Worm (Caenorhabditis elegans) whole organism, mixed stage, embryonic: ENCODE measurements around the gene Y49E10.30.

Source experiments
- M03D4.4 ChIP-seq: sonication (generic microtip); optimal IDR thresholded peaks from 2 replicates; lab custom pipeline; 2017; ENCODE audit warnings: mild to moderate bottlenecking, missing genetic modification characterization, missing compliant biosample characterization
- bed-3 ChIP-seq: fragments of 200-800 bp; sonication (Bioruptor generic); optimal IDR thresholded peaks from 3 replicates; lab custom pipeline; 2018; ENCODE audit warnings: mild to moderate bottlenecking, missing genetic modification characterization, moderate library complexity, missing compliant biosample characterization
- blmp-1 ChIP-seq: fragments of 150-350 bp; optimal IDR thresholded peaks from 2 replicates; lab custom pipeline; 2014; ENCODE audit warnings: missing biosample characterization, missing genetic modification characterization
- ceh-39 ChIP-seq: fragments of 150-350 bp; optimal IDR thresholded peaks from 2 replicates; lab custom pipeline; 2014; ENCODE audit warnings: missing biosample characterization, missing genetic modification characterization
- ceh-43 ChIP-seq: fragments of 200-800 bp; sonication (Bioruptor generic); optimal IDR thresholded peaks from 2 replicates; lab custom pipeline; 2018; ENCODE audit warnings: mild to moderate bottlenecking, missing genetic modification characterization, moderate library complexity, missing compliant biosample characterization
- ceh-83 ChIP-seq: fragments of 200-800 bp; sonication (Bioruptor generic); optimal IDR thresholded peaks from 2 replicates; lab custom pipeline; 2018; ENCODE audit warnings: mild to moderate bottlenecking, missing genetic modification characterization, missing compliant biosample characterization
- ces-1 ChIP-seq: fragments of 150-350 bp; optimal IDR thresholded peaks from 2 replicates; lab custom pipeline; 2014; ENCODE audit warnings: missing biosample characterization, missing genetic modification reagents, missing genetic modification characterization
- cnd-1 ChIP-seq: fragments of 200-800 bp; sonication (Bioruptor generic); optimal IDR thresholded peaks from 2 replicates; lab custom pipeline; 2018; ENCODE audit warnings: mild to moderate bottlenecking, missing genetic modification characterization, missing compliant biosample characterization
- drap-1 ChIP-seq: fragments of 200-800 bp; sonication (Bioruptor generic); optimal IDR thresholded peaks from 3 replicates; lab custom pipeline; 2018; ENCODE audit warnings: mild to moderate bottlenecking, missing genetic modification characterization, missing compliant biosample characterization
- elt-1 ChIP-seq: sonication (generic microtip); optimal IDR thresholded peaks from 2 replicates; lab custom pipeline; 2017; ENCODE audit warnings: missing genetic modification characterization, mild to moderate bottlenecking, missing compliant biosample characterization, antibody characterized with exemption, moderate library complexity, borderline replicate concordance; ENCODE audit not compliant: insufficient read depth
- elt-3 ChIP-seq: fragments of 150-350 bp; optimal IDR thresholded peaks from 2 replicates; lab custom pipeline; 2014; ENCODE audit warnings: missing biosample characterization, missing genetic modification characterization
- flh-1 ChIP-seq: fragments of 200-800 bp; sonication (Bioruptor generic); optimal IDR thresholded peaks from 2 replicates; lab custom pipeline; 2018; ENCODE audit warnings: mild to moderate bottlenecking, missing genetic modification characterization, moderate library complexity, missing compliant biosample characterization
- hlh-1 ChIP-seq: fragments of 150-350 bp; optimal IDR thresholded peaks from 2 replicates; lab custom pipeline; 2014; ENCODE audit warnings: missing biosample characterization, missing genetic modification reagents, missing genetic modification characterization
- lin-13 ChIP-seq: fragments of 150-350 bp; optimal IDR thresholded peaks from 2 replicates; lab custom pipeline; 2014; ENCODE audit warnings: missing biosample characterization, missing genetic modification characterization
- lin-32 ChIP-seq: fragments of 200-800 bp; sonication (Bioruptor generic); optimal IDR thresholded peaks from 2 replicates; lab custom pipeline; 2018; ENCODE audit warnings: mild to moderate bottlenecking, missing genetic modification characterization, missing compliant biosample characterization
- lsy-2 ChIP-seq: fragments of 150-350 bp; optimal IDR thresholded peaks from 2 replicates; lab custom pipeline; 2014; ENCODE audit warnings: missing biosample characterization, missing genetic modification characterization
- mab-5 ChIP-seq: fragments of 150-350 bp; optimal IDR thresholded peaks from 2 replicates; lab custom pipeline; 2014; ENCODE audit warnings: missing biosample characterization, missing genetic modification characterization
- mep-1 ChIP-seq: fragments of 150-350 bp; optimal IDR thresholded peaks from 2 replicates; lab custom pipeline; 2017; ENCODE audit warnings: missing biosample characterization, missing genetic modification reagents, missing genetic modification characterization, inconsistent platforms
- mls-2 ChIP-seq: sonication (generic microtip); optimal IDR thresholded peaks from 2 replicates; lab custom pipeline; 2016; ENCODE audit warnings: mild to moderate bottlenecking, missing genetic modification characterization, moderate library complexity, missing compliant biosample characterization
- nhr-12 ChIP-seq: fragments of 150-350 bp; optimal IDR thresholded peaks from 2 replicates; lab custom pipeline; 2014; ENCODE audit warnings: missing biosample characterization, missing genetic modification characterization
- nhr-2 ChIP-seq: fragments of 150-350 bp; optimal IDR thresholded peaks from 2 replicates; lab custom pipeline; 2014; ENCODE audit warnings: missing biosample characterization, missing genetic modification characterization
- nhr-237 ChIP-seq: fragments of 150-350 bp; optimal IDR thresholded peaks from 2 replicates; lab custom pipeline; 2014; ENCODE audit warnings: missing biosample characterization, missing genetic modification characterization
- nhr-28 ChIP-seq: fragments of 150-350 bp; optimal IDR thresholded peaks from 2 replicates; lab custom pipeline; 2014; ENCODE audit warnings: missing biosample characterization, missing genetic modification characterization
- nhr-76 ChIP-seq: sonication (generic microtip); optimal IDR thresholded peaks from 2 replicates; lab custom pipeline; 2017; ENCODE audit warnings: missing biosample characterization, missing genetic modification characterization
- pha-4 ChIP-seq: fragments of 150-350 bp; optimal IDR thresholded peaks from 2 replicates; lab custom pipeline; 2018; ENCODE audit warnings: missing biosample characterization, missing genetic modification reagents, missing genetic modification characterization
- sem-2 ChIP-seq: fragments of 200-800 bp; sonication (Bioruptor generic); optimal IDR thresholded peaks from 2 replicates; lab custom pipeline; 2018; ENCODE audit warnings: mild to moderate bottlenecking, missing genetic modification characterization, missing compliant biosample characterization
- snpc-4 ChIP-seq: fragments of 150-350 bp; optimal IDR thresholded peaks from 2 replicates; lab custom pipeline; 2014; ENCODE audit warnings: missing biosample characterization, missing genetic modification characterization
- sptf-1 ChIP-seq: sonication (generic microtip); optimal IDR thresholded peaks from 2 replicates; lab custom pipeline; 2017; ENCODE audit warnings: mild to moderate bottlenecking, missing genetic modification characterization, moderate library complexity, missing compliant biosample characterization
- tbx-8 ChIP-seq: fragments of 200-800 bp; sonication (Bioruptor generic); optimal IDR thresholded peaks from 2 replicates; lab custom pipeline; 2018; ENCODE audit warnings: mild to moderate bottlenecking, missing genetic modification characterization, moderate library complexity, missing compliant biosample characterization
- unc-120 ChIP-seq: sonication (generic microtip); optimal IDR thresholded peaks from 2 replicates; lab custom pipeline; 2017; ENCODE audit warnings: missing genetic modification characterization, missing compliant biosample characterization; ENCODE audit not compliant: poor library complexity, severe bottlenecking
- unc-39 ChIP-seq: fragments of 150-350 bp; optimal IDR thresholded peaks from 2 replicates; lab custom pipeline; 2014; ENCODE audit warnings: missing biosample characterization, missing genetic modification characterization
- unc-62 ChIP-seq: fragments of 150-350 bp; optimal IDR thresholded peaks from 2 replicates; lab custom pipeline; 2014; ENCODE audit warnings: missing biosample characterization, missing genetic modification reagents, missing genetic modification characterization
- zip-8 ChIP-seq: fragments of 150-350 bp; optimal IDR thresholded peaks from 2 replicates; lab custom pipeline; 2014; ENCODE audit warnings: missing biosample characterization, missing genetic modification characterization
- ztf-11 ChIP-seq: fragments of 150-350 bp; optimal IDR thresholded peaks from 2 replicates; lab custom pipeline; 2014; ENCODE audit warnings: missing biosample characterization, missing genetic modification characterization

Gene Y49E10.30

DNA sequence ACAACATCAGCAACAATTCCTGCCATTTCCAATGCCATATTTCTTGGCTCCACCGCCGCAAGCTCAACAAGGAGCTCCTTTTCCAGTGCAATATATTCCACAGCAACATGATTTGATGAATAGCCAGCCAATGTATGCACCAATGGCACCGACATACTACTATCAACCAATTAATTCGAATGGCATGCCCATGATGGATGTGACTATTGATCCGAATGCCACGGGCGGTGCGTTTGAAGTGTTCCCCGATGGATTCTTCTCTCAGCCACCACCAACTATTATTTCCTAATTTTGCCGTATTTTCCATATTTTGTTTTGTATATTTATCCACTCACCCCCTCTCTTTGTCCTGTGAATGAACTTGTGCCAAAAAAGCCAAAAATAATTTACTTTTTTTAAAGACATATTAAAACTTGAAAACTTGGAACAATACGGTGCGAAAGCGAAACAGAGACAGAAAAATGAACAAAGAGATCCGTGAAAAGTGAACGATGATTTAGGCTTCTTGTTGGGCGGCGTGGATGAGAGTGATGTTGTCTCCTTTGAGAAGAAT lies 42.2 kb downstream of the Y49E10.30 start:
- no peak for TF ChIP-seq ceh-43
- no peak for TF ChIP-seq lin-13
- no peak for TF ChIP-seq ceh-83 (GFP tag; lab: Kevin White, UChicago)
- TF ChIP-seq mep-1: no peak
- TF ChIP-seq mls-2: no peak
- no peak for TF ChIP-seq zip-8
- no peak for TF ChIP-seq lsy-2 (tag; lab: Kevin White, UChicago)
- no peak for TF ChIP-seq cnd-1 (tag; lab: Kevin White, UChicago)
- TF ChIP-seq, all 35 proteins: peak for 0

DNA sequence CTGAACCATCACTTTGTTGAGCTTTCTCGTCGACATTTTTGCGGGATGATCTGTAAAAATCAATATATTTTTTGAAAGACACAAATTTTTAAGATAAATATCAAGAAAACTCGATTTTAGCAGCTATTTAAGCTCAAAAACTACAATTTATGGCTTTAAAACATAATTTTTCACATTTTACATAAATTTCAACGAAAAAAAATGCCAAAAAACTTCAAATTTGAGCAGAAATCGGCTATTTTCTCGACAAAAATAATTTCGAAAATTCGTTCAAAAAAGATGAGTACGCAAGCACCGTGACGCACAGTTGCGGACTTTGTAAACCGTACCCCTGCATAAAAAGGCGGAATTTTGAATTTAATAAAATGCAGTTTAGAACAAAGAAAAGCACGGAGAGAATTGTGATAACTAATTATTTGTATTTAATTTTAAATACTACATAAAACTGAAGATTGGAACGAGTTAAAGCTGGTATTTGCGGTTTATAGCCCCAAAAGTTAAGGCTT lies 42.9 kb downstream of the Y49E10.30 start, which contains the start of gene snr-6:
TSS of gene snr-6 (minus strand) at position 51 of the 506 bp plus-strand sequence.
- no peak for TF ChIP-seq elt-1 (tag; lab: Kevin White, UChicago)
- peak; percentile 3 for TF ChIP-seq unc-62
- TF ChIP-seq cnd-1 (tag; lab: Kevin White, UChicago): no peak
- peak; percentile 9 for TF ChIP-seq M03D4.4 (tag; lab: Kevin White, UChicago)
- TF ChIP-seq snpc-4 (tag; lab: Kevin White, UChicago): no peak
- TF ChIP-seq hlh-1 (tag; lab: Kevin White, UChicago): peak; percentile 50
- no peak for TF ChIP-seq nhr-28
- TF ChIP-seq drap-1: peak; percentile 7
- TF ChIP-seq mep-1: peak; percentile 86
- TF ChIP-seq ces-1 (GFP tag; lab: Kevin White, UChicago): peak; percentile 61
- peak; percentile 2 for TF ChIP-seq unc-120 (tag; lab: Kevin White, UChicago)
- TF ChIP-seq zip-8: no peak
- no peak for TF ChIP-seq sem-2 (GFP tag; lab: Kevin White, UChicago)
- TF ChIP-seq ceh-39: peak; percentile 23
- no peak for TF ChIP-seq ztf-11
- no peak for TF ChIP-seq nhr-76 (tag; lab: Kevin White, UChicago)
- TF ChIP-seq lin-13: peak; percentile 52
- TF ChIP-seq lsy-2 (tag; lab: Kevin White, UChicago): peak; percentile 98
- TF ChIP-seq elt-3: no peak
- peak; percentile 23 for TF ChIP-seq ceh-83 (GFP tag; lab: Kevin White, UChicago)
- no peak for TF ChIP-seq nhr-2 (tag; lab: Kevin White, UChicago)
- no peak for TF ChIP-seq unc-39
- peak; percentile 73 for TF ChIP-seq nhr-237 (tag; lab: Kevin White, UChicago)
- no peak for TF ChIP-seq blmp-1 (tag; lab: Kevin White, UChicago)
- no peak for TF ChIP-seq tbx-8
- TF ChIP-seq sptf-1 (tag; lab: Kevin White, UChicago): peak; percentile 12
- TF ChIP-seq lin-32 (GFP tag; lab: Kevin White, UChicago): no peak
- peak; percentile 60 for TF ChIP-seq pha-4 (tag; lab: Kevin White, UChicago)
- TF ChIP-seq mls-2: no peak

DNA sequence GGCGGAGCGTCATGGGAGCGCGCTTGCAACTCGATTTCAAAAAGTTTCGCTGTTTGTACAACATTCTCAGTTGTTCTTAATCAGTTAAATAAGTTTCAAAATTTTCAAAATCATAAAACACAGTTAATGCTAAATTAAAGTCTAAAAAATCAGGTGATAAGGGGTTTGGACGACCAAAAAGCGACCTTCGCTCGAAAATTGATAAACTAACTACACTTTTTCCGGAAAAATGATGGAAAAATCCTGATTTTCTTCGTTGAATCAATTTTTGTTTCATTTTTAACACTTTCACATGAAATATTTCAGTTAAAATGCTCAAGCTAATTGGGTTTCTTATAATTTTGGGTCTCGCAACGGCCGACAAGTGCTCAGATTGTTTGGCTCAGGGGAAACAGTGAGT lies 43.5 kb downstream of the Y49E10.30 start, which contains the start of gene Y49E10.16:
TSS of gene Y49E10.16 (plus strand) at position 301 of the 400 bp plus-strand sequence.
- TF ChIP-seq drap-1 (no peak), sem-2 (GFP tag; lab: Kevin White, UChicago) (no peak), cnd-1 (tag; lab: Kevin White, UChicago) (no peak), lin-13 (no peak), ceh-83 (GFP tag; lab: Kevin White, UChicago) (no peak), ces-1 (GFP tag; lab: Kevin White, UChicago) (no peak), flh-1 (GFP tag; lab: Kevin White, UChicago) (no peak), nhr-237 (tag; lab: Kevin White, UChicago) (no peak), tbx-8 (no peak), elt-3 (no peak), unc-120 (tag; lab: Kevin White, UChicago) (no peak), zip-8 (no peak), bed-3 (GFP tag; lab: Kevin White, UChicago) (no peak), nhr-76 (tag; lab: Kevin White, UChicago) (no peak), M03D4.4 (tag; lab: Kevin White, UChicago) (no peak), sptf-1 (tag; lab: Kevin White, UChicago) (no peak), nhr-12 (tag; lab: Kevin White, UChicago) (no peak)

DNA sequence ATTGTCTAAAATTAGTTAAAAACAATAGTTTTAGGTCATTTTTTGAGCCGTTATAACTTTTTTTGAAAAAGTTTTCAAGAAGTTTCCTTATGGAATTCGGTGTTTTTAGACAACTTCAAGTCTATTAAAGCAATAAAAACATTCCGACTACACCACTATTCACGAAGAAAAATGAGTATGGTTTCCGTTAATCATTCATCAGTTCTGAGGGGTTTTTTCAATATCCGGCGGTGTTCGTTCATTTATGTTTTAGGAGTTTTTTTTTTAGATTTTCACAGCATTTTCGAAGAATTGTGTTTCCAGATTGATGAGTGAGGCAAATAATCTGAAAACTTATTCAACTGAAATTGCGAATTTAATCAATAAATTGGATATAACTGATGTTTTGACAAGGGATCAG lies 47.4 kb downstream of the Y49E10.30 start, which contains the start of gene Y49E10.27:
TSS of gene Y49E10.27 (plus strand) at position 301 of the 400 bp plus-strand sequence.
- TF ChIP-seq pha-4 (tag; lab: Kevin White, UChicago): no peak
- no peak for TF ChIP-seq mab-5 (tag; lab: Kevin White, UChicago)
